Fruit fly (Drosophila melanogaster) whole organism, prepupa: ENCODE results near the gene Ugt302C1.

Source experiments
- CG11294 ChIP-seq: fragments of 200-800 bp; sonication (Bioruptor generic); IDR thresholded peaks from 2 replicates; pipeline ENCODE4 v1.3.6; 2022; ENCODE audit warnings: missing biosample characterization, missing genetic modification characterization
- CG11902 ChIP-seq: fragments of 200-800 bp; sonication (Bioruptor generic); optimal IDR thresholded peaks from 3 replicates; lab custom pipeline; 2016; ENCODE audit warnings: missing biosample characterization, missing genetic modification characterization
- CG15336 ChIP-seq: fragments of 200-800 bp; sonication (Bioruptor generic); IDR thresholded peaks from 2 replicates; pipeline ENCODE4 v1.3.6; 2022; ENCODE audit warnings: missing biosample characterization, missing genetic modification characterization
- CG16779 ChIP-seq: fragments of 200-800 bp; sonication (Bioruptor generic); optimal IDR thresholded peaks from 3 replicates; lab custom pipeline; 2017; ENCODE audit warnings: missing biosample characterization, mild to moderate bottlenecking, missing genetic modification characterization
- CG6808 ChIP-seq: fragments of 200-800 bp; sonication (Bioruptor generic); optimal IDR thresholded peaks from 3 replicates; lab custom pipeline; 2017; ENCODE audit warnings: missing biosample characterization, missing genetic modification characterization, mild to moderate bottlenecking, moderate library complexity, missing genetic modification reagents
- CG6854 ChIP-seq: fragments of 200-800 bp; sonication (Bioruptor generic); optimal IDR thresholded peaks from 2 replicates; lab custom pipeline; 2017; ENCODE audit warnings: missing biosample characterization, mild to moderate bottlenecking, missing genetic modification characterization
- CG8119 ChIP-seq: fragments of 200-800 bp; sonication (Bioruptor generic); IDR thresholded peaks from 3 replicates; pipeline ENCODE4 v1.3.6; 2022; ENCODE audit warnings: missing biosample characterization, missing genetic modification characterization
- CG9139 ChIP-seq: fragments of 200-800 bp; sonication (Bioruptor generic); optimal IDR thresholded peaks from 3 replicates; lab custom pipeline; 2017; ENCODE audit warnings: missing biosample characterization, mild to moderate bottlenecking, missing genetic modification characterization
- Ets96B ChIP-seq: fragments of 200-800 bp; optimal IDR thresholded peaks from 2 replicates; lab custom pipeline; 2019; ENCODE audit warnings: missing biosample characterization, mild to moderate bottlenecking, missing genetic modification characterization, moderate library complexity
- Hr4 ChIP-seq: fragments of 200-800 bp; sonication (Bioruptor generic); optimal IDR thresholded peaks from 3 replicates; lab custom pipeline; 2016; ENCODE audit warnings: missing biosample characterization, missing genetic modification characterization
- esn ChIP-seq: fragments of 200-800 bp; sonication (Bioruptor generic); optimal IDR thresholded peaks from 2 replicates; lab custom pipeline; 2016; ENCODE audit warnings: missing biosample characterization, mild to moderate bottlenecking, missing genetic modification characterization, moderate library complexity
- spab ChIP-seq: fragments of 200-800 bp; sonication (Bioruptor generic); optimal IDR thresholded peaks from 2 replicates; lab custom pipeline; 2017; ENCODE audit warnings: missing biosample characterization, mild to moderate bottlenecking, missing genetic modification characterization, missing genetic modification reagents

dm6 chr3R:11154576-11155113 lies 2.3 kb upstream of the Ugt302C1 start, which contains the start of gene Ugt302E1:
- TF ChIP-seq spab (GFP tag; lab: Kevin White, UChicago) (no peak), CG6808 (GFP tag; lab: Kevin White, UChicago) (no peak), CG15336 (GFP tag; lab: Robert Waterston, UW) (no peak), CG6854 (GFP tag; lab: Kevin White, UChicago) (no peak), CG16779 (no peak), Ets96B (tag; lab: Kevin White, UChicago) (no peak), CG11902 (GFP tag; lab: Kevin White, UChicago) (no peak), esn (GFP tag; lab: Kevin White, UChicago) (no peak), Hr4 (GFP tag; lab: Kevin White, UChicago) (no peak), CG11294 (GFP tag; lab: Robert Waterston, UW) (no peak), CG9139 (GFP tag; lab: Kevin White, UChicago) (no peak), CG8119 (no peak)
